Fruit fly (Drosophila melanogaster): ENCODE results near the gene CG34345.

DNA sequence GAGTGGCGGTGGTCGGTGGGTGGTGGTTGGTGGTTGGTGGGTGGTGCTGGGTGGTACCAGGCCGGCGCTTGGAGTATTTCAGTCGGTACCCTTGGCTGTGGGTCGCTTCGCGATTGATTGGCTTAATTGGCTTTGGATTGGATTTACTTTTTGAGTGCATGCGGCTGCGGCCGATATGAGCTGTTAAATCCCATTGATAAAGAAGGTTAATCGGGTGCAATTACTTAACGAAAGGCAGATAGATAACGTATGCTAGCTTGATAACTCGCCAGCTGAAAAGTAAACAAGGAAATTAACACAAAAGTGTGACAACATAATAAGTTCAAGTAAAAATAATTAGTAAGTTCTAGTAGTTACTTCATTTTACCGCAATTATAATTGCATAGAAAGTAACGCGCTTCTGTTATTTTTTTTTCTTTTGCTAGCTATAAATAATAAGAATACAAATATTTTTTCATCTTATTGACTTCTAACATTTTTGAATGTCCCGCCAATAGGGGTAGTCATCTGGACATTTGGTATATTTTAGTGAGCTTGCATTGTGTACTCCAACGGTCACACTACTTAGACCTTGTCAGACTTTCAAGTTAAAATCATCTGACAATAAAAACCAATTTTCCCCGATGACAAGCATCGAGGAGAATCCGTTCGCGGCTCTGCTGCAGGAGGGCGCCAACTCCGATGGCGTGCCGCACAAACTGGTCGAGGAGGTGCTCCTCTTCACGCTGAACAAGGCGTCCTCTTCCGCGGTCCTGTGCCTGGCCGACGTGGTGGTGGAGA is 35.2 kb downstream of the CG34345 start, which contains the start of the genes CG31636 and Ube4A:
- no peak for TF ChIP-seq cnc (optimal IDR thresholded peaks at IDR 0.05)
- TF ChIP-seq CG12768 (GFP tag; optimal IDR thresholded peaks at IDR 0.05), result no peak
- TF ChIP-seq bab1 (GFP tag; optimal IDR thresholded peaks at IDR 0.05), result no peak
- no peak for TF ChIP-seq Mnt (GFP tag; optimal IDR thresholded peaks at IDR 0.05)
- no peak for TF ChIP-seq CG14711 (tag; optimal IDR thresholded peaks at IDR 0.05)
- no peak for TF ChIP-seq CG5204 (GFP tag; optimal IDR thresholded peaks at IDR 0.05)
